Worm (Caenorhabditis elegans) whole organism, L4 larva: ENCODE measurements around the gene srx-56.

ENCODE experiments used
- F37D6.2 ChIP-seq: sonication (generic microtip); optimal IDR thresholded peaks from 2 replicates; lab custom pipeline; 2016; ENCODE audit warnings: mild to moderate bottlenecking, missing genetic modification characterization, missing compliant biosample characterization
- F44E2.7 ChIP-seq: fragments of 200-800 bp; sonication (Bioruptor generic); IDR thresholded peaks from 2 replicates; pipeline ENCODE4 v2.1.2; 2022; ENCODE audit warnings: missing genetic modification characterization, missing compliant biosample characterization
- R02D3.7 ChIP-seq: fragments of 150-350 bp; sonication (generic microtip); optimal IDR thresholded peaks from 3 replicates; lab custom pipeline; 2014; ENCODE audit warnings: missing biosample characterization, missing genetic modification characterization
- T26A8.4 ChIP-seq: fragments of 200-800 bp; sonication (Bioruptor generic); IDR thresholded peaks from 2 replicates; pipeline ENCODE4 v1.3.6; 2022; ENCODE audit warnings: missing genetic modification characterization, missing compliant biosample characterization
- Y48G9A.11 ChIP-seq: fragments of 200-800 bp; sonication (Bioruptor generic); IDR thresholded peaks from 2 replicates; pipeline ENCODE4 v1.3.6; 2022; ENCODE audit warnings: missing genetic modification reagents, missing genetic modification characterization, missing compliant biosample characterization
- aha-1 ChIP-seq: fragments of 150-350 bp; peaks from one replicate; lab custom pipeline; 2014; ENCODE audit warnings: missing biosample characterization, missing genetic modification characterization
- ama-1 ChIP-seq: fragments of 150-350 bp; optimal IDR thresholded peaks from 2 replicates; lab custom pipeline; 2014; ENCODE audit warnings: inconsistent platforms, mixed read lengths
- ceh-20 ChIP-seq: fragments of 200-800 bp; sonication (Bioruptor generic); IDR thresholded peaks from 2 replicates; pipeline ENCODE4 v1.3.6; 2022; ENCODE audit warnings: missing genetic modification reagents, missing genetic modification characterization, missing compliant biosample characterization
- ceh-32 ChIP-seq: sonication (generic microtip); optimal IDR thresholded peaks from 2 replicates; lab custom pipeline; 2016; ENCODE audit warnings: mild to moderate bottlenecking, missing genetic modification characterization, missing compliant biosample characterization; ENCODE audit not compliant: poor library complexity
- cey-2 ChIP-seq: sonication (generic microtip); optimal IDR thresholded peaks from 3 replicates; lab custom pipeline; 2017; ENCODE audit warnings: missing genetic modification characterization, mild to moderate bottlenecking, missing compliant biosample characterization, antibody characterized with exemption, borderline replicate concordance; ENCODE audit not compliant: insufficient read depth
- daf-12 ChIP-seq: fragments of 150-350 bp; optimal IDR thresholded peaks from 2 replicates; lab custom pipeline; 2014; ENCODE audit warnings: missing biosample characterization, missing genetic modification reagents, missing genetic modification characterization
- daf-19 ChIP-seq: fragments of 200-800 bp; sonication (Bioruptor generic); conservative IDR thresholded peaks from 2 replicates; pipeline ENCODE4 v1.3.6; 2022; ENCODE audit warnings: missing genetic modification characterization, missing compliant biosample characterization
- daf-8 ChIP-seq: fragments of 200-800 bp; sonication (Bioruptor generic); IDR thresholded peaks from 2 replicates; pipeline ENCODE4 v1.3.6; 2022; ENCODE audit warnings: missing genetic modification characterization, missing compliant biosample characterization
- dmd-9 ChIP-seq: fragments of 200-800 bp; sonication (Bioruptor generic); IDR thresholded peaks from 2 replicates; pipeline ENCODE4 v1.3.6; 2022; ENCODE audit warnings: missing genetic modification reagents, missing genetic modification characterization, missing compliant biosample characterization
- dve-1 ChIP-seq: sonication (generic microtip); optimal IDR thresholded peaks from 2 replicates; lab custom pipeline; 2017; ENCODE audit warnings: antibody characterized with exemption, mild to moderate bottlenecking, missing genetic modification characterization, missing compliant biosample characterization; ENCODE audit not compliant: insufficient read depth
- egl-43 ChIP-seq: fragments of 200-800 bp; sonication (Bioruptor generic); IDR thresholded peaks from 2 replicates; pipeline ENCODE4 v1.3.6; 2022; ENCODE audit warnings: missing genetic modification reagents, missing genetic modification characterization, missing compliant biosample characterization
- hlh-11 ChIP-seq: fragments of 200-800 bp; sonication (Bioruptor generic); optimal IDR thresholded peaks from 2 replicates; lab custom pipeline; 2018; ENCODE audit warnings: mild to moderate bottlenecking, missing genetic modification characterization, missing compliant biosample characterization
- lim-7 ChIP-seq: fragments of 200-800 bp; sonication (Bioruptor generic); IDR thresholded peaks from 2 replicates; pipeline ENCODE4 v1.3.6; 2022; ENCODE audit warnings: missing genetic modification characterization, missing compliant biosample characterization
- lin-1 ChIP-seq: fragments of 200-800 bp; sonication (Bioruptor generic); IDR thresholded peaks from 2 replicates; pipeline ENCODE4 v1.3.6; 2022; ENCODE audit warnings: missing genetic modification reagents, missing genetic modification characterization, missing compliant biosample characterization
- lin-38 ChIP-seq: fragments of 200-800 bp; sonication (Bioruptor generic); IDR thresholded peaks from 2 replicates; pipeline ENCODE4 v1.3.6; 2022; ENCODE audit warnings: missing genetic modification reagents, missing genetic modification characterization, missing compliant biosample characterization
- lir-3 ChIP-seq: sonication (generic microtip); optimal IDR thresholded peaks from 2 replicates; lab custom pipeline; 2016; ENCODE audit warnings: mild to moderate bottlenecking, missing genetic modification characterization, missing compliant biosample characterization
- madf-5 ChIP-seq, 2 experiments: fragments of 200-800 bp; sonication (Bioruptor generic); IDR thresholded peaks; 2 replicates each; pipeline ENCODE4 v1.3.6; 2022; ENCODE audit warnings: missing compliant biosample characterization in 2 of 2, missing genetic modification characterization in 2 of 2
- mdl-1 ChIP-seq, 2 experiments: fragments of 150-350 bp in 1 of 2; sonication (generic microtip) in 1 of 2; optimal IDR thresholded peaks; 2 replicates each; lab custom pipeline; 2014 to 2017; ENCODE audit warnings: missing biosample characterization in 2 of 2, missing genetic modification characterization in 2 of 2
- mdt-29 ChIP-seq: fragments of 200-800 bp; sonication (Bioruptor generic); IDR thresholded peaks from 2 replicates; pipeline ENCODE4 v1.3.6; 2022; ENCODE audit warnings: missing genetic modification reagents, missing genetic modification characterization, missing compliant biosample characterization
- mep-1 ChIP-seq: fragments of 150-350 bp; sonication (generic microtip); optimal IDR thresholded peaks from 3 replicates; lab custom pipeline; 2014; ENCODE audit warnings: missing biosample characterization, missing genetic modification characterization
- mxl-2 ChIP-seq: fragments of 200-800 bp; sonication (Bioruptor generic); conservative IDR thresholded peaks from 2 replicates; pipeline ENCODE4 v1.3.6; 2022; ENCODE audit warnings: missing genetic modification reagents, missing genetic modification characterization, missing compliant biosample characterization
- nhr-102 ChIP-seq: sonication (generic microtip); optimal IDR thresholded peaks from 2 replicates; lab custom pipeline; 2016; ENCODE audit warnings: mild to moderate bottlenecking, missing genetic modification characterization, moderate library complexity, missing compliant biosample characterization
- nhr-11 ChIP-seq: fragments of 150-350 bp; optimal IDR thresholded peaks from 2 replicates; lab custom pipeline; 2014; ENCODE audit warnings: missing biosample characterization, missing genetic modification characterization
- nhr-76 ChIP-seq: fragments of 150-350 bp; optimal IDR thresholded peaks from 2 replicates; lab custom pipeline; 2014; ENCODE audit warnings: missing biosample characterization, missing genetic modification characterization
- saeg-2 ChIP-seq: fragments of 200-800 bp; sonication (Bioruptor generic); IDR thresholded peaks from 2 replicates; pipeline ENCODE4 v1.3.6; 2022; ENCODE audit warnings: missing genetic modification reagents, missing genetic modification characterization, missing compliant biosample characterization
- spr-3 ChIP-seq: fragments of 200-800 bp; sonication (Bioruptor generic); optimal IDR thresholded peaks from 2 replicates; lab custom pipeline; 2018; ENCODE audit warnings: mild to moderate bottlenecking, missing genetic modification characterization, missing compliant biosample characterization
- tag-97 ChIP-seq: fragments of 200-800 bp; sonication (Bioruptor generic); IDR thresholded peaks from 2 replicates; pipeline ENCODE4 v1.3.6; 2022; ENCODE audit warnings: missing genetic modification characterization, missing compliant biosample characterization
- unc-62 ChIP-seq, 3 experiments: fragments of 150-350 bp in 1 of 3; sonication (generic microtip); optimal IDR thresholded peaks in 2 of 3; peaks in 1 of 3; 1 replicate in 1 of 3; 2 replicates in 2 of 3; lab custom pipeline; 2014 to 2017; ENCODE audit warnings: missing biosample characterization in 3 of 3, missing genetic modification characterization in 3 of 3, missing genetic modification reagents in 3 of 3, missing genotype in 1 of 3
- zip-2 ChIP-seq: fragments of 150-350 bp; optimal IDR thresholded peaks from 2 replicates; lab custom pipeline; 2014; ENCODE audit warnings: missing biosample characterization, missing genetic modification characterization
- ztf-11 ChIP-seq: fragments of 150-350 bp; optimal IDR thresholded peaks from 2 replicates; lab custom pipeline; 2014; ENCODE audit warnings: missing biosample characterization, missing genetic modification characterization
- ztf-7 ChIP-seq: fragments of 150-350 bp; optimal IDR thresholded peaks from 2 replicates; lab custom pipeline; 2014; ENCODE audit warnings: missing biosample characterization, missing genetic modification characterization

Gene srx-56

ce11 chrV:7349541-7349940, 24.6 kb upstream of the srx-56 start, which contains the start of gene nhr-149:
TSS of gene nhr-149 (minus strand) at chrV:7349641.
- TF ChIP-seq nhr-76 (tag; lab: Kevin White, UChicago) = no peak

DNA sequence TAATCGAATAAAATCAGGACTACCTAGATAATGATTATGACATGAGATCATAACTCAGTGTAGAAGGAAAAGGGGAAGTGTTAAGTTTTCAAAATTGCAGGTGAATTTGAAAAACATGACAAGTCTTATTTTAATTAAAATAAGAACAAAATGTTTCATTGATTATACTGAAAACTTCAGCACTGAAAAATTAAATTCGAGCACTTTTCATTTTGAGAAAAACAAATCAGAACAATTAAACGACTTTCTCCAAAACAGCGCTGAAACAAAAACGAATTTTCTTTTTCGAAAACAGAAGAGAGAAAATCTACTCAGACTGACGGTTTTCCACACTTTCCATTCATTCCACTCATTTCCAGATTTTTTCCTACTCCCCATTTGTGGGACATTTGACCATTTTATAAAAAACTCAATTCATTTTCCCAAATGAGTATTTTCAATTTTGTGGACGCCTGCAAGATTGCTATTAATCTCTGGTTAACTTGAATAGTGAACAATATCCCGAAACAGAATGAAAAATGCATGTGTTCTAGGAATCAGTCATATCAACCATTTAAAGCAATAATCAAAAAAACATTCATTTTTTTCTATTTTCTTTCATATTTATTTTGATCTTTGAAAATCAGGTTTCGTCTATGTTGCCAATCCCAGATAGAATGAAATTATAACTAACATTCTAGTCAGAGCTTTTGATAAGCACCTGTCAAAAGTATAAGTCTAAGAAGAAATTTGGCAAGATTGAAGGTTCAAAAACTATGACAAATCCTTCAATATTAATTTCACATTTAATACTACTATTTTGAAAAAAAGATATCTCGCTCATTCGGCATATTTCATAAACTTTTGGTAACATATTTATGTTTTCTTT, 21.8 kb upstream of the srx-56 start, which contains the start of the genes srh-231 and srh-275:
TSS of gene srh-231 (minus strand) at position 51 of the 868 bp plus-strand sequence.
TSS of gene srh-275 (plus strand) at position 818 of the 868 bp plus-strand sequence.
- TF ChIP-seq dmd-9 (GFP tag; lab: Robert Waterston, UW) (no peak), madf-5 (GFP tag; IDR thresholded peaks at IDR 0.05; lab: Robert Waterston, UW) (no peak), tag-97 (no peak), cey-2 (tag; lab: Kevin White, UChicago) (no peak), aha-1 (tag; lab: Kevin White, UChicago) (peak; percentile 92)

DNA sequence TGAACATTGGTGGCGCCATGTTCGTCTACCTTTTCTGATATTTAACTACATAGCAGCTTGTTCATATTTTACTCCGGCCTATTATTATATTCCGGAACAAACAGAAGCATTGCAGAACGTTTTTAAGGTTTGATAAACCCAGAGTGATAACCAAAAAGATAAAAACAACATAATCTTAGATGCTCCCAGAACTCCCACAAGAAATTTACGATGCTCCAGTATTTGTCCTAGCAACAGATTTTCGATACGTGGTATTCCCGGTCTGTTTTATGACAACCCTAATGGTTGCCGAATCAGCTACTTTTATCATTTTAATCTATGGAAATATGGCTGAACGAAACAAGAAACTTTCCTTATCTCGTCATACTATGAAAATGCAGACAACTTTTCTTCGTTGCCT, 20.6 kb upstream of the srx-56 start:
- TF ChIP-seq egl-43 (no peak), Y48G9A.11 (GFP tag; lab: Robert Waterston, UW) (no peak), R02D3.7 (tag; lab: Kevin White, UChicago) (no peak), nhr-11 (tag; lab: Kevin White, UChicago) (no peak), aha-1 (tag; lab: Kevin White, UChicago) (no peak), nhr-102 (no peak), daf-12 (no peak), lin-38 (no peak), unc-62 (GFP tag; optimal IDR thresholded peaks at IDR 0.05 in 1 of 2; lab: Kevin White, UChicago) (peak in 1 of 2 experiments; percentile 92), unc-62 (tag; optimal IDR thresholded peaks at IDR 0.05; lab: Kevin White, UChicago) (no peak)

DNA sequence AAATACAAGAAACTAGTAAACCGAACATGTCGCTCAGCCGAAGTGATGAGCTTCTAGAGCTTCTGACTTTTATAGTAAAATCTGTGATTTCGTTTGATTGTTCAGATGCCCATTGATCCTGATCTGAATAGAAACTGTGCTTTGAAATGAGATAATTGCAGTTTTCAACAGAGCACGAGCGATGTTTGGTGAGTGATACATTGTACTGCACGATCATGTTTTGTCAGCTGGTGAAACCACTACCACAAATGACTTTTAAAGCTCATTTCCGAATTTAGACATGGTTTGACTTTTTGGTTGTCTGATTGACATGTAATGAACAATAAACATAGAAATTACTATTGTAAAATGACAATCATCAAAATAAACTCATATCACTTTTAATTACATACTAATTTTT, 18.7 kb upstream of the srx-56 start, which contains the start of gene tag-293:
TSS of gene tag-293 (minus strand) at position 101 of the 400 bp plus-strand sequence.
- TF ChIP-seq ztf-11 (tag; lab: Kevin White, UChicago) (no peak), dve-1 (no peak), mdt-29 (GFP tag; lab: Robert Waterston, UW) (no peak), lin-1 (no peak)

DNA sequence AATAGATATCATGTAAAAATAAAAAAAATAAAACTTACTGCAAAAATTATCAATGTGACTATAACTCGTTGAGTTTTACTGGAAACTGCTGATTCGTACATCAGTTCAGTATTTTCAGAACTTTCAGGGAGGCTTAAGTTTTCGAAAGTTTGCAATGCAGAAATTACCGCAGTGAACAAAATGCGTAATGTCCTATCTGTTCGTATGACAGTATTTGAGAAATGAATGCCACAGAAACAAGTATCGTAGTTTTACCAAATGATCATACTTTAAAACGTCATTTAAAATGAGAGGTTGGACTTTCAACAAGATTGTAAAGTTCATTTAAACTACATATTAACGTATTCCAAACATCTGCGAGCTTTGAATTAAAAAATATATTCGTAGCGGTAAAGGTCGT, 17.5 kb upstream of the srx-56 start, which contains the start of gene C03G6.21:
TSS of gene C03G6.21 (minus strand) at position 101 of the 400 bp plus-strand sequence.
- TF ChIP-seq lir-3 (no peak), F44E2.7 (no peak), ztf-7 (tag; lab: Kevin White, UChicago) (no peak)
- TF ChIP-seq, all 104 proteins: peak for 0

DNA sequence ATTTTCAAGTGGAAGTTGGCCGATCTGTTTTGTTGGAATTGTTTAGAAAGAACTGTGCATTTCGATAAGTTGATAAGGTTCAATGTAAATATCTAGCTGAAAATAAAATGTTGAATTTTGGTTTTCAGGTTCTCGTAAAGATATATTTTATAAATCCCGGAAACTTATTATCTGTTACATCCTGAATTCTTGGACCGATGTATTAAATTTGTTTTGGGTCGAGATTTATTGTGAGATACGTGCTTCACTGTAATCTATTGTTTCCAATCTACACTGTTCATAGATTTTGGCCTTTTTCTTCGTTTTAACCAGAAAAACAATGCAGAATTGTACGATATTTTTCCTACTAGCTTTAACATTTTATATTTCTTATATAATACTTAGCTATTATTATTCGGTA, 17.1 kb upstream of the srx-56 start, which contains the start of gene C03G6.6:
TSS of gene C03G6.6 (plus strand) at position 301 of the 400 bp plus-strand sequence.
- TF ChIP-seq F37D6.2 (tag; lab: Kevin White, UChicago) (no peak), lir-3 (no peak), ama-1 (lab: Kevin White, UChicago) (no peak), mxl-2 (GFP tag; lab: Robert Waterston, UW) (no peak), zip-2 (tag; lab: Kevin White, UChicago) (no peak), egl-43 (no peak), ceh-20 (GFP tag; lab: Robert Waterston, UW) (no peak), saeg-2 (GFP tag; lab: Robert Waterston, UW) (no peak), T26A8.4 (GFP tag; lab: Robert Waterston, UW) (no peak), spr-3 (GFP tag; lab: Kevin White, UChicago) (no peak), daf-8 (GFP tag; lab: Robert Waterston, UW) (no peak), mdt-29 (GFP tag; lab: Robert Waterston, UW) (no peak), lim-7 (GFP tag; lab: Robert Waterston, UW) (no peak), dmd-9 (GFP tag; lab: Robert Waterston, UW) (no peak), mdl-1 (tag; optimal IDR thresholded peaks at IDR 0.05; lab: Kevin White, UChicago) (no peak), mep-1 (tag; lab: Kevin White, UChicago) (no peak), ceh-32 (tag; lab: Kevin White, UChicago) (no peak), daf-19 (GFP tag; lab: Robert Waterston, UW) (no peak), hlh-11 (no peak), R02D3.7 (tag; lab: Kevin White, UChicago) (no peak)
